Fruit fly (Drosophila melanogaster) whole organism, wandering third instar larva: ENCODE measurements around the gene CG9926.

Experiments used
- Abd-B ChIP-seq: fragments of >200 bp; optimal IDR thresholded peaks from 2 replicates; lab custom pipeline; 2017; ENCODE audit warnings: missing biosample characterization, missing genetic modification characterization
- CG32264 ChIP-seq: fragments of 200-800 bp; sonication (Bioruptor generic); optimal IDR thresholded peaks from 2 replicates; lab custom pipeline; 2016; ENCODE audit warnings: missing biosample characterization, missing genetic modification characterization
- CrebA ChIP-seq: fragments of 200-800 bp; sonication (Bioruptor generic); optimal IDR thresholded peaks from 2 replicates; lab custom pipeline; 2016; ENCODE audit warnings: missing biosample characterization, mild to moderate bottlenecking, missing genetic modification characterization, borderline replicate concordance
- Dif ChIP-seq: fragments of 200-275, 200-300 bp; sonication (Bioruptor generic); optimal IDR thresholded peaks from 2 replicates; lab custom pipeline; 2018; ENCODE audit warnings: missing biosample characterization, missing genetic modification characterization; ENCODE audit not compliant: partially characterized antibody
- GATAd ChIP-seq: sonication (Bioruptor generic); optimal IDR thresholded peaks from 2 replicates; lab custom pipeline; 2016; ENCODE audit warnings: missing biosample characterization, missing genetic modification characterization
- HLH106 ChIP-seq: fragments of 200-800 bp; optimal IDR thresholded peaks from 3 replicates; lab custom pipeline; 2019; ENCODE audit warnings: missing biosample characterization, mild to moderate bottlenecking, missing genetic modification characterization, moderate library complexity
- Hnf4 ChIP-seq: fragments of 200-800 bp; sonication (Bioruptor generic); optimal IDR thresholded peaks from 2 replicates; lab custom pipeline; 2016; ENCODE audit warnings: missing biosample characterization, mild to moderate bottlenecking, missing genetic modification characterization
- Hr78 ChIP-seq: fragments of >200 bp; optimal IDR thresholded peaks from 2 replicates; lab custom pipeline; 2017; ENCODE audit warnings: missing biosample characterization, missing genetic modification characterization
- Hr83 ChIP-seq: fragments of 200-300 bp; sonication (Bioruptor generic); optimal IDR thresholded peaks from 2 replicates; lab custom pipeline; 2016; ENCODE audit warnings: missing biosample characterization, mild to moderate bottlenecking, missing genetic modification characterization, moderate library complexity; ENCODE audit not compliant: poor library complexity, severe bottlenecking
- Jra ChIP-seq: sonication (Bioruptor generic); optimal IDR thresholded peaks from 2 replicates; lab custom pipeline; 2016; ENCODE audit warnings: missing biosample characterization, missing genetic modification characterization
- Mio ChIP-seq: sonication (Bioruptor generic); optimal IDR thresholded peaks from 2 replicates; lab custom pipeline; 2016; ENCODE audit warnings: missing biosample characterization, missing genetic modification characterization
- Myc ChIP-seq: fragments of >200 bp; optimal IDR thresholded peaks from 2 replicates; lab custom pipeline; 2017
- N ChIP-seq: fragments of >200 bp; optimal IDR thresholded peaks from 2 replicates; lab custom pipeline; 2018; ENCODE audit warnings: missing biosample characterization, missing external identifiers, missing genetic modification characterization
- OdsH ChIP-seq: fragments of 200-800 bp; sonication (Bioruptor generic); optimal IDR thresholded peaks from 2 replicates; lab custom pipeline; 2016; ENCODE audit warnings: missing biosample characterization, mild to moderate bottlenecking, missing genetic modification characterization
- Rel ChIP-seq, 2 experiments: fragments of 200-800 bp; sonication (Bioruptor generic) in 1 of 2; optimal IDR thresholded peaks; 2 replicates in 1 of 2; 3 replicates in 1 of 2; lab custom pipeline; 2016 to 2019; ENCODE audit warnings: mild to moderate bottlenecking in 2 of 2, missing biosample characterization in 2 of 2, missing genetic modification characterization in 2 of 2, moderate library complexity in 1 of 2
- Sp1 ChIP-seq: fragments of 200-800 bp; sonication (Bioruptor generic); optimal IDR thresholded peaks from 3 replicates; lab custom pipeline; 2019; ENCODE audit warnings: missing biosample characterization, mild to moderate bottlenecking, missing genetic modification characterization, moderate library complexity
- Vsx2 ChIP-seq: fragments of 200-300, 225-300 bp; sonication (Bioruptor generic); optimal IDR thresholded peaks from 2 replicates; lab custom pipeline; 2018; ENCODE audit warnings: missing biosample characterization, missing genetic modification characterization; ENCODE audit not compliant: partially characterized antibody
- br ChIP-seq: fragments of 200-800 bp; sonication (Bioruptor generic); optimal IDR thresholded peaks from 2 replicates; lab custom pipeline; 2016; ENCODE audit warnings: missing biosample characterization, missing genetic modification characterization
- brk ChIP-seq: fragments of 200-800 bp; sonication (Bioruptor generic); optimal IDR thresholded peaks from 2 replicates; lab custom pipeline; 2016; ENCODE audit warnings: missing biosample characterization, mild to moderate bottlenecking, missing genetic modification characterization
- dl ChIP-seq, 2 experiments: fragments of 175-275, 200-275 bp in 1 of 2; fragments of 200-275 bp in 1 of 2; sonication (Bioruptor generic); optimal IDR thresholded peaks; lab custom pipeline; 2018; ENCODE audit warnings: mild to moderate bottlenecking in 2 of 2, missing biosample characterization in 2 of 2, missing genetic modification characterization in 2 of 2, moderate library complexity in 2 of 2; ENCODE audit not compliant: partially characterized antibody in 2 of 2, insufficient read depth in 1 of 2
- dmrt93B ChIP-seq: fragments of 200-800 bp; sonication (Bioruptor generic); optimal IDR thresholded peaks from 2 replicates; lab custom pipeline; 2018; ENCODE audit warnings: missing biosample characterization, mild to moderate bottlenecking, missing genetic modification characterization
- dsf ChIP-seq: sonication (Bioruptor generic); optimal IDR thresholded peaks from 2 replicates; lab custom pipeline; 2016; ENCODE audit warnings: missing biosample characterization, missing genetic modification characterization, borderline replicate concordance
- ey ChIP-seq: fragments of 200-800 bp; sonication (Bioruptor generic); optimal IDR thresholded peaks from 2 replicates; lab custom pipeline; 2016; ENCODE audit warnings: missing biosample characterization, missing genetic modification characterization
- foxo ChIP-seq, 2 experiments: fragments of 200-800 bp; sonication (Bioruptor generic); optimal IDR thresholded peaks; 2 replicates in 1 of 2; 3 replicates in 1 of 2; lab custom pipeline; 2016 to 2017; ENCODE audit warnings: missing biosample characterization in 2 of 2, missing genetic modification characterization in 2 of 2
- fru ChIP-seq: fragments of 200-800 bp; sonication (Bioruptor generic); optimal IDR thresholded peaks from 3 replicates; lab custom pipeline; 2016; ENCODE audit warnings: missing biosample characterization, mild to moderate bottlenecking, missing genetic modification characterization
- h ChIP-seq: fragments of 200-800 bp; sonication (Bioruptor generic); optimal IDR thresholded peaks from 3 replicates; lab custom pipeline; 2016; ENCODE audit warnings: missing biosample characterization, mild to moderate bottlenecking, missing genetic modification characterization
- jim ChIP-seq: fragments of 175-275, 200-325 bp; sonication (Bioruptor generic); optimal IDR thresholded peaks from 2 replicates; lab custom pipeline; 2016; ENCODE audit warnings: missing biosample characterization, mild to moderate bottlenecking, missing genetic modification characterization
- lola ChIP-seq: fragments of >200 bp; optimal IDR thresholded peaks from 2 replicates; lab custom pipeline; 2017; ENCODE audit warnings: missing biosample characterization, missing genetic modification characterization
- pan ChIP-seq: fragments of >200 bp; optimal IDR thresholded peaks from 2 replicates; lab custom pipeline; 2017
- psq ChIP-seq: fragments of 200-800 bp; sonication (Bioruptor generic); optimal IDR thresholded peaks from 3 replicates; lab custom pipeline; 2017; ENCODE audit warnings: missing biosample characterization, mild to moderate bottlenecking, missing genetic modification characterization, moderate library complexity
- rgr ChIP-seq: fragments of 200-800 bp; sonication (Bioruptor generic); optimal IDR thresholded peaks from 3 replicates; lab custom pipeline; 2016; ENCODE audit warnings: missing biosample characterization, mild to moderate bottlenecking, missing genetic modification characterization
- sage ChIP-seq: fragments of 200-800 bp; sonication (Bioruptor generic); optimal IDR thresholded peaks from 2 replicates; lab custom pipeline; 2016; ENCODE audit warnings: missing biosample characterization, mild to moderate bottlenecking, missing genetic modification characterization
- sv ChIP-seq: fragments of 200-800 bp; sonication (Bioruptor generic); optimal IDR thresholded peaks from 3 replicates; lab custom pipeline; 2016; ENCODE audit warnings: missing biosample characterization, missing genetic modification characterization
- tai ChIP-seq: sonication (Bioruptor generic); optimal IDR thresholded peaks from 2 replicates; lab custom pipeline; 2016; ENCODE audit warnings: missing biosample characterization, missing genetic modification characterization
- usp ChIP-seq: fragments of >200 bp; optimal IDR thresholded peaks from 2 replicates; lab custom pipeline; 2017; ENCODE audit warnings: missing biosample characterization, missing genetic modification characterization
- woc ChIP-seq: sonication (Bioruptor generic); optimal IDR thresholded peaks from 2 replicates; lab custom pipeline; 2016; ENCODE audit warnings: missing biosample characterization, mild to moderate bottlenecking, missing genetic modification characterization

The CG9926 gene

DNA sequence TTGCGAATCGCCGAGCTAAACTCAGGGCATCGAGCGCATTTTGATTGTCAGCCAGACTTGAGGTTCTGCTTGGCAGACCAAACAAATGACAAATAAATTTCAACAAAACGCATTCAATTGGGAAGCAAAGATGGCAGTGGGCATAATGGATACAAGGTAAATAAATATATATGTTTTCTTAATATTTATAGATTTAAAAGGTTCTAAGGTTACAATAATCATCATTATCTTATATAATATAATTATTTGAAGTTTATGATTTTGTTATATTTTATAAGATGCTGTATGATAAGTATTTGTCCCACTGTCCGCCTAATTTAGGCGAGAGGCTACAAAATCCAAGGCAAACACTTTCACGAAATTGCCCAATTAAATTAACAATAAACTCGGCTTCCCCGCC is 32.9 kb downstream of the CG9926 start:
- TF ChIP-seq rgr (GFP tag; lab: Kevin White, UChicago) (peak; percentile 27), Hr78 (GFP tag; lab: Kevin White, UChicago) (no peak)
- TF ChIP-seq, all 38 proteins: peak for 1

DNA sequence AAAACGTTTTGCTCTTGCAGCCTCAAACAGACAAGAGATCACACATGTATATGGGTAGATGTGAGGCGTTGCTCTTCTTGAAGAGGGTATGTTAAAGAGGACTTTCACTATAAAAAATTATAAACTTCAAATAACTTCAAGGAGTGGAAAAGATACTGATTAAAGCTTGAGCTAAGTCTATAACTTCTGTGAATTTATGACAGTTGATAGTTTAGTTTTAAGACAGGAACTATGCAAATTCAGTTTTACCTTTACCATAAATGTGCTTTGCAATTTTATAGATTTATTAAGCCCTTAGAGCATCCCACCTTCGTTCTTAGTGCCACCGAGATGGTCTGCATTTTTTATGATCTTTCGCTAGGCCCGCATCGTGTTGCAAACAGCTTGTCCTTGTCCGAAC is 34.4 kb downstream of the CG9926 start:
- TF ChIP-seq psq (GFP tag; lab: Kevin White, UChicago) (no peak), woc (GFP tag; lab: Kevin White, UChicago) (peak; percentile 22), br (GFP tag; lab: Kevin White, UChicago) (no peak), h (peak; percentile 21), foxo (GFP tag; optimal IDR thresholded peaks at IDR 0.05; lab: Kevin White, UChicago) (peak in 1 of 2 experiments; percentile 16), CrebA (GFP tag; lab: Kevin White, UChicago) (no peak), CG32264 (GFP tag; lab: Kevin White, UChicago) (no peak), Hr83 (GFP tag; lab: Kevin White, UChicago) (no peak), HLH106 (tag; lab: Kevin White, UChicago) (no peak), Vsx2 (GFP tag; lab: Kevin White, UChicago) (no peak), Sp1 (no peak), dmrt93B (no peak), dsf (GFP tag; lab: Kevin White, UChicago) (no peak), tai (GFP tag; lab: Kevin White, UChicago) (no peak), Dif (no peak), jim (GFP tag; lab: Kevin White, UChicago) (no peak), lola (GFP tag; lab: Kevin White, UChicago) (no peak), N (GFP tag; lab: Kevin White, UChicago) (no peak)

DNA sequence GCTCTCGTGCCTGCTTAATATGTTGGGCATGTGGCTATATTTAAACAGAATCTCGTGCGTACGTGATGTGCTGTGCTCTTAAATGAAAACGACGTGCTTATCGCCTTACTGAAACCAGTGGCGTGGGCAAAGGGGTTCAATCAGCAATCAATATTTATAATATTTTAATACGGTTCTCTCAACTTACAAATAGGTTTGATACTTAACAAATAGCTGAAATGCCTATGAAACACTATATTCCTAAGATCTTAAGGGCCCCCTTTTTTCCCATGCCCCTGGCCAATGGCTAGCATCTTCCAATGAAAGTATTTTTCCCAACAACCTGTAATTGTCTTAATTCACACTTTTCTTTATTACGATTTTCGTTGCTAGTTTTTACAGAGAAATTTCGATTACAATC is 35.3 kb downstream of the CG9926 start:
- TF ChIP-seq foxo (GFP tag; optimal IDR thresholded peaks at IDR 0.05; lab: Kevin White, UChicago) (peak in 1 of 2 experiments; percentile 67), OdsH (peak; percentile 68), sage (GFP tag; lab: Kevin White, UChicago) (no peak), dmrt93B (peak; percentile 27), ey (GFP tag; lab: Kevin White, UChicago) (peak; percentile 54), h (peak; percentile 73), CG32264 (GFP tag; lab: Kevin White, UChicago) (no peak), tai (GFP tag; lab: Kevin White, UChicago) (peak; percentile 38), fru (GFP tag; lab: Kevin White, UChicago) (peak; percentile 48), HLH106 (tag; lab: Kevin White, UChicago) (peak; percentile 67), psq (GFP tag; lab: Kevin White, UChicago) (peak; percentile 41), sv (GFP tag; lab: Kevin White, UChicago) (peak; percentile 52), Hnf4 (GFP tag; lab: Kevin White, UChicago) (peak; percentile 58), rgr (GFP tag; lab: Kevin White, UChicago) (peak; percentile 53), N (GFP tag; lab: Kevin White, UChicago) (no peak), br (GFP tag; lab: Kevin White, UChicago) (peak; percentile 69), Hr83 (GFP tag; lab: Kevin White, UChicago) (no peak), Rel (GFP tag; optimal IDR thresholded peaks at IDR 0.05; lab: Kevin White, UChicago) (no peak), Rel (tag; optimal IDR thresholded peaks at IDR 0.05; lab: Kevin White, UChicago) (no peak), Sp1 (peak; percentile 57), Hr78 (GFP tag; lab: Kevin White, UChicago) (no peak)
- TF ChIP-seq, all 38 proteins: peak for 14

DNA sequence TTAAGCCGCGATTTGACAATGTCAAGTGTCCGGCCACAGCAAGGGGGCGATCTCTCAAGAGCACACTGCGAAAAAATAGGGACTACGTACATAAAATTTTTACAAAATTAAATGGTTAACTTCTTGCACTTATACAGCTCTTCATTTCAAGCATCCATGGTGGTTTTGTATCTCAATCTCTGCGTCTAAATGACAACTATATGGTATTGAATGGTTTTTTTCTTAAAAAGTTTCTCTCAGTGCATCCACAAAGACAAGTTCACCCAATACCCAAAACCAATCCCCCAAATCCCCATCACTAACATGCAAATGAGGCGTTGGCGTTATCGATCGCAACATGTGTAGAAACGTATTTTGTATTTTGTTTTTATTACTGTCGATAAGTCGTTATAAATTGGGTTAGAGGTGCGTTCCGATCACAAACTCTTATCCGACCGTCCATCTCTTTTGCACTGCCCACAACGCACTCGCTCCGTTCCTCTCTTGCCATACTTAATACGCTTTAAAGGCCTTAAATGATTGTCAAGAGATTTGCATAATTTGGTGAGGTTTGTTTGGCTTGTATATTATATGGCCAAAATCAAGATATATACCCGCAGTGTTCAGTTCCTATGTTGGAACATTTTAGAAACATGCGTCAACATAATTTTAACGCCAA is 36.0 kb downstream of the CG9926 start:
- TF ChIP-seq jim (GFP tag; lab: Kevin White, UChicago) (no peak), psq (GFP tag; lab: Kevin White, UChicago) (peak; percentile 34), h (peak; percentile 68), N (GFP tag; lab: Kevin White, UChicago) (no peak), lola (GFP tag; lab: Kevin White, UChicago) (no peak), Dif (no peak), Mio (no peak), usp (GFP tag; lab: Kevin White, UChicago) (no peak), rgr (GFP tag; lab: Kevin White, UChicago) (peak; percentile 60), Hr78 (GFP tag; lab: Kevin White, UChicago) (no peak), Hnf4 (GFP tag; lab: Kevin White, UChicago) (peak; percentile 21), br (GFP tag; lab: Kevin White, UChicago) (peak; percentile 25), CG32264 (GFP tag; lab: Kevin White, UChicago) (no peak), Abd-B (no peak), pan (no peak), sv (GFP tag; lab: Kevin White, UChicago) (peak; percentile 53), GATAd (GFP tag; lab: Kevin White, UChicago) (no peak), dmrt93B (peak; percentile 17), Sp1 (peak; percentile 35), ey (GFP tag; lab: Kevin White, UChicago) (peak; percentile 47), sage (GFP tag; lab: Kevin White, UChicago) (no peak), foxo (GFP tag; optimal IDR thresholded peaks at IDR 0.05; lab: Kevin White, UChicago) (peak in 1 of 2 experiments; percentile 69), Jra (GFP tag; lab: Kevin White, UChicago) (no peak), dl (GFP tag; optimal IDR thresholded peaks at IDR 0.05; lab: Kevin White, UChicago; ENCODE audit: insufficient read depth in 1 of 2, partially characterized antibody in 2 of 2) (no peak), Myc (no peak), Rel (GFP tag; optimal IDR thresholded peaks at IDR 0.05; lab: Kevin White, UChicago) (no peak), Rel (tag; optimal IDR thresholded peaks at IDR 0.05; lab: Kevin White, UChicago) (no peak), fru (GFP tag; lab: Kevin White, UChicago) (peak; percentile 57), brk (GFP tag; lab: Kevin White, UChicago) (no peak), Vsx2 (GFP tag; lab: Kevin White, UChicago) (no peak), woc (GFP tag; lab: Kevin White, UChicago) (peak; percentile 6), OdsH (peak; percentile 46)
